Fruit fly (Drosophila melanogaster): ENCODE measurements around the gene CG33920.

The CG33920 gene

dm6 chr3R:31059036-31059806 is 14.3 kb upstream of the CG33920 start (continued):
- TF ChIP-seq CG6854 (GFP tag; optimal IDR thresholded peaks at IDR 0.05) (peak; percentile 58), br (optimal IDR thresholded peaks at IDR 0.05) (no peak), twi (tag; optimal IDR thresholded peaks at IDR 0.05) (peak; percentile 58), chif (GFP tag; optimal IDR thresholded peaks at IDR 0.05) (no peak), ac (GFP tag; optimal IDR thresholded peaks at IDR 0.05) (peak; percentile 51), CG11560 (tag; IDR thresholded peaks at IDR 0.05) (no peak), CG6791 (GFP tag; IDR thresholded peaks at IDR 0.05; ENCODE audit: partially characterized antibody) (no peak), ham (GFP tag; IDR thresholded peaks at IDR 0.05) (no peak), MTF-1 (GFP tag; optimal IDR thresholded peaks at IDR 0.05; ENCODE audit: borderline replicate concordance) (peak; percentile 72), CG10431 (GFP tag; optimal IDR thresholded peaks at IDR 0.05) (peak; percentile 54), ken (GFP tag; IDR thresholded peaks at IDR 0.05) (peak; percentile 73; the same call in 2 of the 3 replicates), esg (GFP tag; conservative IDR thresholded peaks at IDR 0.05) (peak; percentile 72), sc (optimal IDR thresholded peaks at IDR 0.05) (no peak), sc (GFP tag; optimal IDR thresholded peaks at IDR 0.05) (peak; percentile 86), prd (optimal IDR thresholded peaks at IDR 0.05) (no peak), prd (GFP tag; IDR thresholded peaks at IDR 0.05) (peak; percentile 89), nmo (GFP tag; optimal IDR thresholded peaks at IDR 0.05) (peak; percentile 92), CG10267 (tag; optimal IDR thresholded peaks at IDR 0.05) (peak; percentile 81), Oaz (GFP tag; IDR thresholded peaks at IDR 0.05) (no peak), CG15073 (GFP tag; optimal IDR thresholded peaks at IDR 0.05) (peak; percentile 24), HLH54F (GFP tag; optimal IDR thresholded peaks at IDR 0.05) (no peak), pnt (GFP tag; optimal IDR thresholded peaks at IDR 0.05) (peak; percentile 18), CoRest (tag; optimal IDR thresholded peaks at IDR 0.05) (peak; percentile 87), Dad (GFP tag; optimal IDR thresholded peaks at IDR 0.05) (no peak), Dll (GFP tag; IDR thresholded peaks at IDR 0.05; ENCODE audit: partially characterized antibody) (no peak), crol (GFP tag; IDR thresholded peaks at IDR 0.05) (peak; percentile 81), Adf1 (GFP tag; IDR thresholded peaks at IDR 0.05) (no peak), PHDP (tag; optimal IDR thresholded peaks at IDR 0.05) (peak; percentile 86), CG34376 (GFP tag; optimal IDR thresholded peaks at IDR 0.05) (peak; percentile 43), jing (GFP tag; optimal IDR thresholded peaks at IDR 0.05) (peak; percentile 72), BtbVII (GFP tag; optimal IDR thresholded peaks at IDR 0.05) (peak; percentile 45), CG31388 (GFP tag; optimal IDR thresholded peaks at IDR 0.05) (peak; percentile 38), Atf-2 (GFP tag; optimal IDR thresholded peaks at IDR 0.05) (no peak), CG17802 (tag; optimal IDR thresholded peaks at IDR 0.05) (peak; percentile 60), Dek (tag; optimal IDR thresholded peaks at IDR 0.05) (peak; percentile 70), croc (GFP tag; conservative IDR thresholded peaks at IDR 0.05) (peak; percentile 70; the same call in 1 of the 3 replicates), cas (GFP tag; IDR thresholded peaks at IDR 0.05) (peak; percentile 58; the same call in 1 of the 2 replicates), CG13775 (GFP tag; optimal IDR thresholded peaks at IDR 0.05) (peak; percentile 70), CG13296 (GFP tag; optimal IDR thresholded peaks at IDR 0.05) (peak; percentile 60), CrebB (tag; optimal IDR thresholded peaks at IDR 0.05) (peak; percentile 30), CG17385 (GFP tag; optimal IDR thresholded peaks at IDR 0.05) (peak; percentile 70), trh (GFP tag; optimal IDR thresholded peaks at IDR 0.05) (peak; percentile 70), tll (GFP tag; optimal IDR thresholded peaks at IDR 0.05) (no peak), sqz (GFP tag; optimal IDR thresholded peaks at IDR 0.05) (peak; percentile 57), CG4404 (GFP tag; IDR thresholded peaks at IDR 0.05) (peak; percentile 48; the same call in 1 of the 2 replicates), CG15479 (GFP tag; optimal IDR thresholded peaks at IDR 0.05) (no peak), CG11504 (tag; optimal IDR thresholded peaks at IDR 0.05) (peak; percentile 90), zen2 (GFP tag; IDR thresholded peaks at IDR 0.05; ENCODE audit: partially characterized antibody) (no peak), seq (GFP tag; IDR thresholded peaks at IDR 0.05) (peak; percentile 73), CG3163 (GFP tag; optimal IDR thresholded peaks at IDR 0.05) (no peak)

Measured in whole organism, embryonic.